Fruit fly (Drosophila melanogaster) whole organism, adult: ENCODE results near the gene CG13003.

ENCODE experiments used
- CG11617 ChIP-seq: fragments of 200-800 bp; sonication (Bioruptor generic); optimal IDR thresholded peaks from 2 replicates; lab custom pipeline; 2017; ENCODE audit warnings: mild to moderate bottlenecking, missing biosample characterization, missing genetic modification reagents, missing genetic modification characterization
- bab1 ChIP-seq: fragments of 200-800 bp; sonication (Bioruptor generic); optimal IDR thresholded peaks from 3 replicates; lab custom pipeline; 2019; ENCODE audit warnings: missing biosample characterization, mild to moderate bottlenecking, missing genetic modification characterization, moderate library complexity
- kay ChIP-seq: fragments of 200-800 bp; sonication (Bioruptor generic); peaks from one replicate; lab custom pipeline; 2016; ENCODE audit warnings: missing biosample characterization, missing genetic modification characterization, borderline replicate concordance

DNA sequence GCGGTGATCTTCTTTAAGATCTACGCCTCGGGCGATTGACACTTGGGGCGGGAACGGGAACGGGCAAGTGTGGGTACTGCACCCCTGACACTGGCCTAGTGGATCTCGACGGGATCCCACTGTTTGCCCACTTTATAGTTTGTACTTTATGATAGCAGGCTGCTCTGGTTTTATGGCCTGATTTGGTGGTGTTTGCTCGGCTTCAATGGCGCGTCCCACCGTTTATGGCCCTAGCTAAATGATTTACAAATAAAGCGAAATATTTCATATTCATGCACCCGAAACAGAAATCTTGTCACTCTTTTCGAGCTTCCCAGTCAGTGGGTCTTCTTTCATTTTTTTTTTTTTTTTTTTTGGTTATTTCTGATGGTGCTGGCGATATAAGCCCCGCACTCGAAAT lies 14.3 kb upstream of the CG13003 start:
- TF ChIP-seq bab1 (GFP tag; lab: Kevin White, UChicago), result no peak
- TF ChIP-seq kay (GFP tag; lab: Kevin White, UChicago), result no peak
- TF ChIP-seq CG11617 (GFP tag; lab: Kevin White, UChicago), result peak; percentile 42
